Worm (Caenorhabditis elegans): ENCODE measurements around the gene Y57G7A.2.

Gene Y57G7A.2

DNA sequence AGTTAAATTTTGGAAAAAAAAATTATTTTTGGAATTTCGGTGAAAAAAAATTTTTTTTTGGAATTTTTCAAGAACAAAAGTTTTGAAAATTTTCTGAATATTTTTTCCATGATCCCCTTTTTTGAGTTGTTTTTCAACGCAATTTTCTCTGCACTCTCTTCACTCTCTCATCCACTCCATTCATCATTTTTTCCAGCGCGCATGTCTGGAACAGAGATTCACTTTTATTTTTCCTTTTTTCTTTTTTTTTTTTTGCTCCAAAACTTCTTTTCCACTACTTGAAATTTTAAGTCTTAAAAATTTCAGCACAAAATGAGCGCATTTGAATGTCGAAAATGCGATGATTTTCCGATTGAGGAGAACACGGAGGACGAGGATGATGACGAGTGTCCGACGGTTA, 30.8 kb downstream of the Y57G7A.2 start, which contains the start of gene jip-1:
Gene jip-1, plus strand, starts transcription at position 301 of the 400 bp plus-strand sequence.
- TF ChIP-seq snpc-4 (tag; optimal IDR thresholded peaks at IDR 0.05) (no peak), ZK337.2 (GFP tag; IDR thresholded peaks at IDR 0.05) (no peak), ztf-11 (tag; optimal IDR thresholded peaks at IDR 0.05) (no peak), T20F7.1 (GFP tag; optimal IDR thresholded peaks at IDR 0.05) (no peak)

DNA sequence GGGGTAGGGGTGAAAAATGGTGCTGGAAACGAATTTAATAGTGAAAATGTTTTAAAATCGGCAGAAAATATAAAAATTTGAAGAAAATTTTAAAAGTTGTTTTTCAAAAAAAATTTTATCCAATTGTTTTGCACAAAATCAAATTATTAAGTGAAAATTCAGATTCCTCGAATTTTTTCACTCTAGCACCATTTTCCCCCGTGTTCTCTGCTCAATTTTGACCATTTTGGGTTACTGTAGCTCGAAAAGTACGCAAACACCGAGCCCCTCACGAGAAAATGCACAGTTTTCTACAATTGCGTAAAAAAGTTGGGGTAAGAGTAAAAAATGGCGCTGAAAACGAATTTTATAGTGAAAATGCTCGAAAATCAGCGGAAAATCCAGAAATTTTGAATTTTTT, 34.0 kb downstream of the Y57G7A.2 start:
- TF ChIP-seq aha-1 (tag), result peak; percentile 77
- TF ChIP-seq skn-1 (tag; optimal IDR thresholded peaks at IDR 0.05), result no peak
- TF ChIP-seq unc-62 (GFP tag; optimal IDR thresholded peaks at IDR 0.05 in 1 of 2), result peak in 1 of 2 experiments; percentile 74
- no peak for TF ChIP-seq unc-62 (tag; optimal IDR thresholded peaks at IDR 0.05)
- TF ChIP-seq mdl-1 (tag; optimal IDR thresholded peaks at IDR 0.05), result no peak
- no peak for TF ChIP-seq jun-1 (tag; optimal IDR thresholded peaks at IDR 0.05)
- no peak for TF ChIP-seq egl-27 (tag; optimal IDR thresholded peaks at IDR 0.05)
- no peak for TF ChIP-seq nhr-28 (tag; optimal IDR thresholded peaks at IDR 0.05)
- TF ChIP-seq Y75B8A.6 (GFP tag; IDR thresholded peaks at IDR 0.05), result no peak
- no peak for TF ChIP-seq ceh-82 (tag; optimal IDR thresholded peaks at IDR 0.05)
- no peak for TF ChIP-seq ceh-28 (tag; optimal IDR thresholded peaks at IDR 0.05)

DNA sequence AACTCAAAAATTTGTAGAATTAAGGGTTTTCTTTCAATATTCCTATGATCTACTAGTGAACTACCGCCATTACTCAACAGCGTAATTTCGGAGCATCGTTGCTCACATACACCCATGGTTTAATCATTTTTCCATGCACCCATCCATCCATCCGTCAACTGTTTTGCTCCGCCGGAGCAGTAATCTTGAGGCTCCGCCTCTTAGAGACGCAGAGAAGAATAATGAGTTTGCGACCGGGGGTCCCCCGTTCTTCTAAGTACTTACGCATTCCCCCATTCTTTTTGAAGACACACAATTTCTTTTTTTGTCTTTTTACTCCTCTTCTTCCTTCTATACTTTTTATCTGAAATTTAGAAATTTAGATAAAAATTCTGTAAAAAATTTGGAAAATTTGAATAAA, 42.3 kb downstream of the Y57G7A.2 start:
- TF ChIP-seq hmg-1.1 (GFP tag; IDR thresholded peaks at IDR 0.05) (0 out of 2 replicates have a peak, but pooled peaks have one; percentile 17), lin-13 (GFP tag; optimal IDR thresholded peaks at IDR 0.05) (no peak), F44E2.7 (GFP tag; IDR thresholded peaks at IDR 0.05) (no peak), hlh-11 (tag; optimal IDR thresholded peaks at IDR 0.05) (no peak), lsy-2 (tag; optimal IDR thresholded peaks at IDR 0.05) (no peak), mdl-1 (tag; optimal IDR thresholded peaks at IDR 0.05) (no peak), lin-39 (tag; optimal IDR thresholded peaks at IDR 0.05) (no peak), ZK337.2 (GFP tag; IDR thresholded peaks at IDR 0.05) (no peak), mes-2 (tag; optimal IDR thresholded peaks at IDR 0.05; ENCODE audit: poor library complexity, severe bottlenecking) (peak; percentile 8)

DNA sequence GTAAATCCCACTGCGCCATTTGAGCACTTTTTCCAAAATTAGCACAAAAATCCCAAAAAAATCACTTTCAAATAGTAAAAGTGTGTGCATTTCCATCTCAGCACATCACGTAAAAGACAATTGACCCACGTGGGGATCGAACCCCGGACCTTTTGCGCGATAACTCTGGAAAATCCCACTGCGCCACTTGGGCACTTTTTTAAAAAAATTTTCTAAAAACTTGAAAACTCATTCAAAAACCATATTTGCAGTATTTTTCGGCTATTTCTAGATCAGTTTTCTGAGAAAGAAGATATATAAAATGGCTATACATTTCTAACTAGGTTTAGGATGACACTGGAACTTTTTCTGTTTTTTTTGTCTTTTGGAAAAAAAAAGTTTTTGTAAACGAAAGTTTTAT, 44.2 kb downstream of the Y57G7A.2 start:
- TF ChIP-seq cey-2 (tag; optimal IDR thresholded peaks at IDR 0.05; ENCODE audit: borderline replicate concordance, insufficient read depth), result no peak
- TF ChIP-seq lin-1 (GFP tag; IDR thresholded peaks at IDR 0.05), result no peak
- peak in 1 of 2 experiments; percentile 51 for TF ChIP-seq unc-62 (GFP tag; optimal IDR thresholded peaks at IDR 0.05 in 1 of 2)
- TF ChIP-seq unc-62 (tag; optimal IDR thresholded peaks at IDR 0.05), result no peak
- no peak for TF ChIP-seq ZK337.2 (GFP tag; IDR thresholded peaks at IDR 0.05)
- no peak for TF ChIP-seq zip-11 (GFP tag; IDR thresholded peaks at IDR 0.05)
- TF ChIP-seq daf-8 (GFP tag; IDR thresholded peaks at IDR 0.05), result no peak
- TF ChIP-seq unc-130 (GFP tag; optimal IDR thresholded peaks at IDR 0.05), result no peak
- TF ChIP-seq aha-1 (tag), result peak; percentile 1
- no peak for TF ChIP-seq T20F7.1 (GFP tag; optimal IDR thresholded peaks at IDR 0.05)

DNA sequence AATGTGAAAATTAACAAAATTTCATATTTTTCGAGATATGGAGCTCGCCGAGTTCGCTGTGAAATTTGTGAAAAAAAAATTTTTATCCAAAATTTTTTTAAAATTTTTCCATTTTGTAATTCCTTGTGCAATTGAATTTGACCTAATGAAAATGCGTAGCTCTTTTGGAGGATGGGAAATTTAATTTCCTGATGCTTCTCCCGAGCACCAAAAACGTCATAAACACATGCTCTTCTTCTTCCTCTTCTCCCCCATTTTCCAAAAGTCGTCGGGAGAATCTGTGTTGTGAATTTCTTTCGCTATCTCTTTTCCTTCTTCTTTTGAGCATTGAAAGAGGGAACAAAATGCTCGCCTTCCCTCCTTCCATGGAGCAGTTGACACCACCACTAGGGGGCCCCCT, 45.5 kb downstream of the Y57G7A.2 start:
- TF ChIP-seq dmd-6 (GFP tag; IDR thresholded peaks at IDR 0.05) (no peak), ctbp-1 (GFP tag; IDR thresholded peaks at IDR 0.05) (peak; percentile 60), lsy-2 (tag; optimal IDR thresholded peaks at IDR 0.05) (peak in 1 of 2 experiments; percentile 7), zag-1 (tag; optimal IDR thresholded peaks at IDR 0.05) (no peak), mep-1 (tag; optimal IDR thresholded peaks at IDR 0.05) (peak; percentile 10), daf-8 (GFP tag; IDR thresholded peaks at IDR 0.05) (no peak), hmg-1.1 (GFP tag; IDR thresholded peaks at IDR 0.05) (peak; percentile 30; the same call in 1 of the 2 replicates), ces-1 (GFP tag; optimal IDR thresholded peaks at IDR 0.05) (peak; percentile 89), vab-7 (GFP tag; IDR thresholded peaks at IDR 0.05) (no peak), aha-1 (tag) (peak; percentile 30), lin-39 (tag; optimal IDR thresholded peaks at IDR 0.05) (no peak), tra-1 (GFP tag; IDR thresholded peaks at IDR 0.05) (no peak), zfp-3 (GFP tag; conservative IDR thresholded peaks at IDR 0.05) (no peak), spr-1 (tag; optimal IDR thresholded peaks at IDR 0.05) (no peak), lir-3 (tag; optimal IDR thresholded peaks at IDR 0.05) (no peak)
